Worm (Caenorhabditis elegans): Measurements from ENCODE around the gene scl-7.

DNA sequence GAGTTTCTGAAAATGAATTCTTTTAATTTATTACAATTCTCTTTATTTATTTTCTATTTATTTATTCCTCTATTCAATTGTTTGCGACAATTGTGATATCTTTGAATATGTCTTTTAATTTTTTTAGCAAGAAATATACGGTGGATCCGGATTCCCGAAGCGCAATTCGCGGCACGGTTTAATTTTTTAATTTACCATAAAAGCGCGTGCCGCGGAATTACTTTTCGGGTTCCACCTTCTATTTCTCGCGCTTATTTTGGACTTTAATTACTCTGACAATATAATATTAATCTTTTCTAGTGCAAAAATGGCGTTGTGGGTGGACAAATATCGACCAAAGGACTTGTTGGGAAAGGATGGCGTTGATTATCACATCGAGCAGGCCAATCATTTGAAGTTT lies 25.2 kb downstream of the scl-7 start, which contains the start of gene rfc-3:
- TF ChIP-seq nhr-90 (tag; optimal IDR thresholded peaks at IDR 0.05; ENCODE audit: poor library complexity) (no peak), fos-1 (tag; optimal IDR thresholded peaks at IDR 0.05) (no peak), blmp-1 (tag; optimal IDR thresholded peaks at IDR 0.05) (no peak), nhr-28 (tag; optimal IDR thresholded peaks at IDR 0.05) (no peak)

Data from whole organism, L1 larva.